Comparison of ENCODE assay signal across 5 fruit fly cellular contexts in genomic region chr3L:7721527-7721926, dm6.
TF ChIP-seq lines count a peak whose summit lies in the region.

No protein-coding gene starts in this region.

- TF ChIP-seq CTCF in whole organism, embryonic (GFP tag; optimal IDR thresholded peaks at IDR 0.05; lab: Kevin White, UChicago), result no peak

TF ChIP-seq in whole organism, adult, 20 proteins besides CTCF, POLR2A, EP300 and RAD21:
- no peak for TF ChIP-seq Crg-1 (GFP tag; optimal IDR thresholded peaks at IDR 0.05; lab: Kevin White, UChicago)
- TF ChIP-seq kay (GFP tag; lab: Kevin White, UChicago; ENCODE audit: borderline replicate concordance), result peak; percentile 84
- peak; percentile 8 for TF ChIP-seq Clk (GFP tag; optimal IDR thresholded peaks at IDR 0.05; lab: Kevin White, UChicago)
- peak; percentile 23 for TF ChIP-seq CG12768 (GFP tag; optimal IDR thresholded peaks at IDR 0.05; lab: Kevin White, UChicago)
- no peak for TF ChIP-seq ovo (GFP tag; optimal IDR thresholded peaks at IDR 0.05; lab: Kevin White, UChicago)
- TF ChIP-seq CG5204 (GFP tag; optimal IDR thresholded peaks at IDR 0.05; lab: Kevin White, UChicago), result peak; percentile 4
- peak; percentile 14 for TF ChIP-seq CG7101 (tag; optimal IDR thresholded peaks at IDR 0.05; lab: Kevin White, UChicago)
- TF ChIP-seq CG7045 (GFP tag; optimal IDR thresholded peaks at IDR 0.05; lab: Kevin White, UChicago), result no peak
- peak; percentile 70 for TF ChIP-seq cic (GFP tag; optimal IDR thresholded peaks at IDR 0.05; lab: Kevin White, UChicago)
- no peak for TF ChIP-seq tj (GFP tag; optimal IDR thresholded peaks at IDR 0.05; lab: Kevin White, UChicago)
- TF ChIP-seq CG33017 (tag; optimal IDR thresholded peaks at IDR 0.05; lab: Kevin White, UChicago), result peak; percentile 38

TF ChIP-seq in whole organism, embryonic, 481 proteins besides CTCF, POLR2A, EP300 and RAD21 (continues in another document):
- no peak for TF ChIP-seq da (GFP tag; optimal IDR thresholded peaks at IDR 0.05; lab: Kevin White, UChicago)
- no peak for TF ChIP-seq Doc2 (GFP tag; IDR thresholded peaks at IDR 0.05; lab: Robert Waterston, UW)
- no peak for TF ChIP-seq CG11247 (GFP tag; IDR thresholded peaks at IDR 0.05; lab: Robert Waterston, UW)
- TF ChIP-seq GATAe (GFP tag; conservative IDR thresholded peaks at IDR 0.05; lab: Robert Waterston, UW), result peak; percentile 85
- no peak for TF ChIP-seq hb (GFP tag; IDR thresholded peaks at IDR 0.05; lab: Robert Waterston, UW; ENCODE audit: partially characterized antibody)
- TF ChIP-seq NFAT (GFP tag; IDR thresholded peaks at IDR 0.05; lab: Robert Waterston, UW), result no peak
- no peak for TF ChIP-seq chinmo (GFP tag; IDR thresholded peaks at IDR 0.05; lab: Robert Waterston, UW; ENCODE audit: partially characterized antibody)
- TF ChIP-seq ERR (GFP tag; optimal IDR thresholded peaks at IDR 0.05; lab: Kevin White, UChicago), result no peak
- no peak for TF ChIP-seq Hr39 (optimal IDR thresholded peaks at IDR 0.05; lab: Kevin White, UChicago)
- no peak for TF ChIP-seq knrl (GFP tag; IDR thresholded peaks at IDR 0.05; lab: Robert Waterston, UW; ENCODE audit: partially characterized antibody)
- TF ChIP-seq rib (GFP tag; IDR thresholded peaks at IDR 0.05; lab: Robert Waterston, UW), result peak; percentile 52; the same call in 1 of the 2 replicates
- TF ChIP-seq grn (GFP tag; optimal IDR thresholded peaks at IDR 0.05; lab: Kevin White, UChicago), result peak; percentile 34
- no peak for TF ChIP-seq az2 (GFP tag; optimal IDR thresholded peaks at IDR 0.05; lab: Kevin White, UChicago)
- peak; percentile 91 for TF ChIP-seq exex (tag; optimal IDR thresholded peaks at IDR 0.05; lab: Kevin White, UChicago)
- no peak for TF ChIP-seq vvl (GFP tag; IDR thresholded peaks at IDR 0.05; lab: Robert Waterston, UW)
- no peak for TF ChIP-seq CG6654 (GFP tag; optimal IDR thresholded peaks at IDR 0.05; lab: Kevin White, UChicago)
- TF ChIP-seq lbe (GFP tag; optimal IDR thresholded peaks at IDR 0.05; lab: Kevin White, UChicago), result no peak
- no peak for TF ChIP-seq B-H2 (GFP tag; optimal IDR thresholded peaks at IDR 0.05; lab: Kevin White, UChicago)
- no peak for TF ChIP-seq fd96Cb (tag; optimal IDR thresholded peaks at IDR 0.05; lab: Kevin White, UChicago)
- TF ChIP-seq crc (GFP tag; optimal IDR thresholded peaks at IDR 0.05; lab: Kevin White, UChicago), result no peak

TF ChIP-seq in whole organism, prepupa, 60 proteins besides CTCF, POLR2A, EP300 and RAD21:
- TF ChIP-seq svp (GFP tag; lab: Kevin White, UChicago) (no peak), CG1621 (tag; optimal IDR thresholded peaks at IDR 0.05; lab: Kevin White, UChicago) (no peak), lz (GFP tag; optimal IDR thresholded peaks at IDR 0.05; lab: Kevin White, UChicago) (no peak), Eip93F (GFP tag; optimal IDR thresholded peaks at IDR 0.05; lab: Kevin White, UChicago) (peak; percentile 72), CG16779 (tag; optimal IDR thresholded peaks at IDR 0.05; lab: Kevin White, UChicago) (no peak)

TF ChIP-seq in whole organism, pupa, 21 proteins besides CTCF, POLR2A, EP300 and RAD21:
- TF ChIP-seq CG32121 (GFP tag; IDR thresholded peaks at IDR 0.05; lab: Robert Waterston, UW), result no peak
- TF ChIP-seq EcR (GFP tag; optimal IDR thresholded peaks at IDR 0.05; lab: Kevin White, UChicago), result peak; percentile 18
- TF ChIP-seq CG10348 (GFP tag; IDR thresholded peaks at IDR 0.05; lab: Robert Waterston, UW), result no peak

TF ChIP-seq in whole organism, wandering third instar larva, 38 proteins besides CTCF, POLR2A, EP300 and RAD21:
- TF ChIP-seq Myc (optimal IDR thresholded peaks at IDR 0.05; lab: Kevin White, UChicago) (no peak), Rel (GFP tag; optimal IDR thresholded peaks at IDR 0.05; lab: Kevin White, UChicago) (no peak), Rel (tag; optimal IDR thresholded peaks at IDR 0.05; lab: Kevin White, UChicago) (no peak), CrebA (GFP tag; optimal IDR thresholded peaks at IDR 0.05; lab: Kevin White, UChicago; ENCODE audit: borderline replicate concordance) (no peak), tai (GFP tag; optimal IDR thresholded peaks at IDR 0.05; lab: Kevin White, UChicago) (no peak), Dfd (GFP tag; optimal IDR thresholded peaks at IDR 0.05; lab: Kevin White, UChicago) (no peak), lola (GFP tag; optimal IDR thresholded peaks at IDR 0.05; lab: Kevin White, UChicago) (no peak), jim (GFP tag; optimal IDR thresholded peaks at IDR 0.05; lab: Kevin White, UChicago) (no peak), br (GFP tag; optimal IDR thresholded peaks at IDR 0.05; lab: Kevin White, UChicago) (peak; percentile 54), Jra (GFP tag; optimal IDR thresholded peaks at IDR 0.05; lab: Kevin White, UChicago) (no peak), usp (GFP tag; optimal IDR thresholded peaks at IDR 0.05; lab: Kevin White, UChicago) (no peak), N (GFP tag; optimal IDR thresholded peaks at IDR 0.05; lab: Kevin White, UChicago) (no peak), ey (GFP tag; optimal IDR thresholded peaks at IDR 0.05; lab: Kevin White, UChicago) (no peak), fru (GFP tag; optimal IDR thresholded peaks at IDR 0.05; lab: Kevin White, UChicago) (no peak), Vsx2 (GFP tag; optimal IDR thresholded peaks at IDR 0.05; lab: Kevin White, UChicago; ENCODE audit: partially characterized antibody) (no peak), Sp1 (GFP tag; optimal IDR thresholded peaks at IDR 0.05; lab: Kevin White, UChicago) (no peak), h (GFP tag; optimal IDR thresholded peaks at IDR 0.05; lab: Kevin White, UChicago) (peak; percentile 30), Hnf4 (GFP tag; optimal IDR thresholded peaks at IDR 0.05; lab: Kevin White, UChicago) (peak; percentile 37), Hr78 (GFP tag; optimal IDR thresholded peaks at IDR 0.05; lab: Kevin White, UChicago) (no peak)
TF ChIP-seq in whole organism, wandering third instar larva: peak in this region for 3.
